Worm (Caenorhabditis elegans): ENCODE measurements around the gene chmp-7.
A peak's percentile ranks its signal among the peaks of the same experiment; 100 is the strongest.

Gene chmp-7

ce11 chrII:9060332-9060840 lies 5.6 kb downstream of the chmp-7 start (continued):
- TF ChIP-seq cebp-1 (GFP tag; IDR thresholded peaks at IDR 0.05) (peak; percentile 73; the same call in 1 of the 2 replicates), cebp-1 (tag; optimal IDR thresholded peaks at IDR 0.05) (peak; percentile 85), nfya-1 (tag; optimal IDR thresholded peaks at IDR 0.05; ENCODE audit: borderline replicate concordance, insufficient read depth) (no peak), nhr-80 (tag; optimal IDR thresholded peaks at IDR 0.05) (peak; percentile 92), Y67H2A.10 (GFP tag; conservative IDR thresholded peaks at IDR 0.05) (no peak), ekl-4 (GFP tag; IDR thresholded peaks at IDR 0.05) (0 out of 2 replicates have a peak, but pooled peaks have one; percentile 43), egl-18 (GFP tag; IDR thresholded peaks at IDR 0.05) (no peak), lin-40 (tag; optimal IDR thresholded peaks at IDR 0.05) (peak; percentile 83), C06A6.2 (GFP tag; conservative IDR thresholded peaks at IDR 0.05) (peak; percentile 57; the same call in 1 of the 2 replicates), ztf-3 (GFP tag; optimal IDR thresholded peaks at IDR 0.05) (no peak), B0035.1 (tag; optimal IDR thresholded peaks at IDR 0.05) (no peak), let-607 (tag; optimal IDR thresholded peaks at IDR 0.05) (peak; percentile 69 to 86), snpc-1.1 (tag; optimal IDR thresholded peaks at IDR 0.05; ENCODE audit: insufficient read depth) (no peak), die-1 (tag; optimal IDR thresholded peaks at IDR 0.05) (peak; percentile 29), hmg-1.2 (GFP tag; IDR thresholded peaks at IDR 0.05) (peak; percentile 72), mel-28 (tag; optimal IDR thresholded peaks at IDR 0.05; ENCODE audit: borderline replicate concordance) (no peak), repo-1 (tag; optimal IDR thresholded peaks at IDR 0.05) (peak; percentile 19), sdz-38 (tag; optimal IDR thresholded peaks at IDR 0.05) (no peak), F10E7.11 (tag; optimal IDR thresholded peaks at IDR 0.05) (peak; percentile 27), nfyb-1 (GFP tag; IDR thresholded peaks at IDR 0.05) (peak; percentile 93), akir-1 (GFP tag; optimal IDR thresholded peaks at IDR 0.05) (peak; percentile 5), ceh-91 (GFP tag; IDR thresholded peaks at IDR 0.05) (peak; percentile 25; the same call in 1 of the 2 replicates), F33H1.4 (GFP tag; IDR thresholded peaks at IDR 0.05) (no peak), Y56A3A.18 (GFP tag; IDR thresholded peaks at IDR 0.05) (0 out of 2 replicates have a peak, but pooled peaks have one; percentile 43), gei-17 (GFP tag; optimal IDR thresholded peaks at IDR 0.05) (peak; percentile 34), dpl-1 (GFP tag; optimal IDR thresholded peaks at IDR 0.05) (no peak), bed-1 (GFP tag; IDR thresholded peaks at IDR 0.05) (no peak), chd-7 (tag; optimal IDR thresholded peaks at IDR 0.05) (peak; percentile 85), sptf-2 (GFP tag; optimal IDR thresholded peaks at IDR 0.05) (no peak), ztf-26 (tag; optimal IDR thresholded peaks at IDR 0.05) (peak; percentile 81), K12H6.12 (tag; optimal IDR thresholded peaks at IDR 0.05) (peak; percentile 91), lsy-27 (tag; optimal IDR thresholded peaks at IDR 0.05; ENCODE audit: borderline replicate concordance, insufficient read depth) (no peak), madf-10 (tag; optimal IDR thresholded peaks at IDR 0.05) (peak; percentile 99), him-1 (tag; optimal IDR thresholded peaks at IDR 0.05) (no peak), ceh-58 (GFP tag; IDR thresholded peaks at IDR 0.05) (no peak), ceh-40 (GFP tag; IDR thresholded peaks at IDR 0.05) (no peak), egrh-3 (GFP tag; IDR thresholded peaks at IDR 0.05) (peak; percentile 87), hlh-26 (GFP tag; conservative IDR thresholded peaks at IDR 0.05) (no peak), attf-5 (GFP tag; optimal IDR thresholded peaks at IDR 0.05) (peak; percentile 92), cebp-2 (GFP tag; IDR thresholded peaks at IDR 0.05) (0 out of 2 replicates have a peak, but pooled peaks have one; percentile 18), lir-1 (GFP tag; conservative IDR thresholded peaks at IDR 0.05) (peak; percentile 96), hlh-12 (tag; optimal IDR thresholded peaks at IDR 0.05) (no peak), egl-44 (GFP tag; IDR thresholded peaks at IDR 0.05) (0 out of 2 replicates have a peak, but pooled peaks have one; percentile 45), madf-6 (GFP tag; IDR thresholded peaks at IDR 0.05) (no peak), mxl-1 (tag; optimal IDR thresholded peaks at IDR 0.05) (no peak), snpc-3.4 (tag; optimal IDR thresholded peaks at IDR 0.05) (no peak), F37B4.10 (GFP tag; IDR thresholded peaks at IDR 0.05) (no peak), rcor-1 (GFP tag; IDR thresholded peaks at IDR 0.05) (peak; percentile 95)
